Fruit fly (Drosophila melanogaster): Measurements from ENCODE around the gene ens.

DNA sequence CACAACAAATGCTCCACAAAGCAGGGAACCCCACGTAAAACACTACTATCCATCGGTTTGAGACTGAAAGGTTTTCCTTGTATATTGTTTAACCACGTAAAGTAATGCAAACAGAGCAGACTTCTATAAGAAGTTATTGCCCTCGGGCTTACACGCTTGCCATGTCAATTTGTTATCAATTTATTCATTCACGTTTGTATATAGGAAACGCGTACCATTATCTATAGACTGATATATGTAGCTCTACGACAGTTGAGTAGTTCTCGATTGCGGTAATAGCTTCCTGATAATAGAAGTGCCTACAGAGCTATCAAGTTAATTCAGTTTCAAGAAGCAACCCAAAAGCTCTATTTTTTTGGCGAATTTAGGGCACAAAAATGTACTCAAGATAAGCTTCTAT lies 35.2 kb downstream of the ens start:
- TF ChIP-seq kay (GFP tag; ENCODE audit: borderline replicate concordance) = no peak
- no peak for TF ChIP-seq Hr96 (GFP tag; optimal IDR thresholded peaks at IDR 0.05)
- TF ChIP-seq CG7045 (GFP tag; optimal IDR thresholded peaks at IDR 0.05) = no peak
- TF ChIP-seq Crg-1 (GFP tag; optimal IDR thresholded peaks at IDR 0.05) = no peak
- no peak for TF ChIP-seq pad (GFP tag; optimal IDR thresholded peaks at IDR 0.05)
- no peak for TF ChIP-seq CG7101 (tag; optimal IDR thresholded peaks at IDR 0.05)
- no peak for TF ChIP-seq Clk (GFP tag; optimal IDR thresholded peaks at IDR 0.05)
- no peak for TF ChIP-seq CG5204 (GFP tag; optimal IDR thresholded peaks at IDR 0.05)

Data from whole organism, adult.